In the genomic region with DNA sequence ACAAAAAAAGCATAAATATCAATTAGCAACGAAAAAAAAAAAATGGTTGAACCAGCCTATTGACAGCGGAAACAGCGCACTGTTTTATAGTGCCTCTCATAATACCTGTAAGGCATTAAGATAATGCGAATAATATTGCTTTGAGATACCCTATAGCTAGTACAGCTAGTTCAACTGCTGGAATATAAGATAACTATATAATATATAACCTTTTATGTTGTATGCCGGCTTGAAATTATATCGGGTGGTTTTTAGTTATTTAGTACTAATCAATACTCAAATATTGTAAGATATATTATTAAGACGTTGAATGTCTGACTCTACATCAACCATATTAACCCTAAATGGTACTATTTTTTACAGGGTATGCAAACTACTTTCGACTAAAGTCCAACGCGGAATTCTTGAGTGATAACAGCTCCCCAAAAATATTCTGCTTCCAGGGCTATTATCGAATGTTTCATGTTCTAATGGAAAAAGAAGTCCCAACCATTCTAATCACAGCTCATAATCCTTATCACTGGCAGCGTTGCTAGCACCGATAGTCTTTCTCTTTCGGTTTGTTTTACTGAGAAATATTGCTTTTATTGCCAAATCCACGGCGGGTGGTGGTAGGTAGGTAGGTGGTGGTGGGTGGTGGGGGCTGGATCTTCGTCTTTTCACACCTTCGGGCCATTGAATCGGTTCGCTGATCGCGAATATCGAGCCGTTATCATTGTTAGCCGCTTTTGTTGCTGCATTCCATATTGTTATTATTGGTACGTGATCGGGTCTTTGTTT, we compare ENCODE assay signal across 1 fruit fly cellular context.
TF ChIP-seq lines count a peak whose summit lies in the region.

No protein-coding gene starts in this region.

TF ChIP-seq in whole organism, embryonic, 481 proteins besides CTCF, POLR2A, EP300 and RAD21 (continued from another document):
- TF ChIP-seq Gsc (GFP tag; IDR thresholded peaks at IDR 0.05; lab: Robert Waterston, UW) (no peak), CG15601 (tag; optimal IDR thresholded peaks at IDR 0.05; lab: Kevin White, UChicago) (no peak), CG6254 (GFP tag; optimal IDR thresholded peaks at IDR 0.05; lab: Kevin White, UChicago) (no peak), sqz (GFP tag; optimal IDR thresholded peaks at IDR 0.05; lab: Kevin White, UChicago) (no peak), Dp (GFP tag; optimal IDR thresholded peaks at IDR 0.05; lab: Kevin White, UChicago) (no peak), CG12104 (GFP tag; optimal IDR thresholded peaks at IDR 0.05; lab: Kevin White, UChicago) (no peak), CG33213 (GFP tag; optimal IDR thresholded peaks at IDR 0.05; lab: Kevin White, UChicago) (no peak), emc (GFP tag; optimal IDR thresholded peaks at IDR 0.05; lab: Kevin White, UChicago) (peak; percentile 3), vfl (GFP tag; optimal IDR thresholded peaks at IDR 0.05; lab: Kevin White, UChicago) (no peak), B-H2 (GFP tag; optimal IDR thresholded peaks at IDR 0.05; lab: Kevin White, UChicago) (peak; percentile 78), CG8290 (GFP tag; optimal IDR thresholded peaks at IDR 0.05; lab: Kevin White, UChicago) (no peak), CG8290 (tag; optimal IDR thresholded peaks at IDR 0.05; lab: Kevin White, UChicago) (peak in 1 of 2 experiments; percentile 88), cas (GFP tag; IDR thresholded peaks at IDR 0.05; lab: Robert Waterston, UW) (peak; percentile 72), gsb-n (tag; optimal IDR thresholded peaks at IDR 0.05; lab: Kevin White, UChicago) (peak; percentile 2), CG2116 (GFP tag; optimal IDR thresholded peaks at IDR 0.05; lab: Kevin White, UChicago) (no peak), CG2120 (GFP tag; optimal IDR thresholded peaks at IDR 0.05; lab: Kevin White, UChicago) (peak; percentile 90), zen2 (GFP tag; IDR thresholded peaks at IDR 0.05; lab: Robert Waterston, UW; ENCODE audit: partially characterized antibody) (no peak), btn (GFP tag; optimal IDR thresholded peaks at IDR 0.05; lab: Kevin White, UChicago) (no peak), Dip3 (GFP tag; optimal IDR thresholded peaks at IDR 0.05; lab: Kevin White, UChicago) (peak; percentile 55), CHES-1-like (GFP tag; optimal IDR thresholded peaks at IDR 0.05; lab: Kevin White, UChicago) (no peak), shn (GFP tag; optimal IDR thresholded peaks at IDR 0.05; lab: Kevin White, UChicago) (no peak), Mrtf (GFP tag; IDR thresholded peaks at IDR 0.05; lab: Robert Waterston, UW) (peak; percentile 66; the same call in 1 of the 3 replicates), tll (GFP tag; optimal IDR thresholded peaks at IDR 0.05; lab: Kevin White, UChicago) (no peak), CG31224 (GFP tag; IDR thresholded peaks at IDR 0.05; lab: Robert Waterston, UW) (peak; percentile 72), BtbVII (GFP tag; optimal IDR thresholded peaks at IDR 0.05; lab: Kevin White, UChicago) (peak; percentile 66), CG8281 (tag; optimal IDR thresholded peaks at IDR 0.05; lab: Kevin White, UChicago) (no peak), odd (GFP tag; optimal IDR thresholded peaks at IDR 0.05; lab: Kevin White, UChicago) (peak; percentile 41), CG7963 (GFP tag; IDR thresholded peaks at IDR 0.05; lab: Robert Waterston, UW; ENCODE audit: partially characterized antibody) (no peak), CG17328 (GFP tag; IDR thresholded peaks at IDR 0.05; lab: Robert Waterston, UW) (peak; percentile 63), CG4707 (GFP tag; optimal IDR thresholded peaks at IDR 0.05; lab: Kevin White, UChicago) (no peak), CG10267 (tag; optimal IDR thresholded peaks at IDR 0.05; lab: Kevin White, UChicago) (peak; percentile 60), CG32772 (GFP tag; IDR thresholded peaks at IDR 0.05; lab: Robert Waterston, UW) (peak; percentile 49; the same call in 1 of the 2 replicates), Adf1 (GFP tag; IDR thresholded peaks at IDR 0.05; lab: Robert Waterston, UW) (peak; percentile 71), Med (GFP tag; lab: Kevin White, UChicago) (peak; percentile 91), org-1 (GFP tag; optimal IDR thresholded peaks at IDR 0.05; lab: Kevin White, UChicago) (peak; percentile 57), Dref (GFP tag; IDR thresholded peaks at IDR 0.05; lab: Robert Waterston, UW) (no peak), CG5245 (GFP tag; optimal IDR thresholded peaks at IDR 0.05; lab: Kevin White, UChicago) (no peak), CG7745 (tag; optimal IDR thresholded peaks at IDR 0.05; lab: Kevin White, UChicago) (no peak), nmo (GFP tag; optimal IDR thresholded peaks at IDR 0.05; lab: Kevin White, UChicago) (peak; percentile 73), CG15073 (GFP tag; optimal IDR thresholded peaks at IDR 0.05; lab: Kevin White, UChicago) (no peak), CG14014 (GFP tag; IDR thresholded peaks at IDR 0.05; lab: Robert Waterston, UW) (peak; percentile 90), ac (GFP tag; optimal IDR thresholded peaks at IDR 0.05; lab: Kevin White, UChicago) (no peak), CG17385 (GFP tag; optimal IDR thresholded peaks at IDR 0.05; lab: Kevin White, UChicago) (peak; percentile 79), C15 (GFP tag; IDR thresholded peaks at IDR 0.05; lab: Robert Waterston, UW) (peak; percentile 75; the same call in 2 of the 3 replicates), CG3726 (GFP tag; IDR thresholded peaks at IDR 0.05; lab: Robert Waterston, UW) (peak; percentile 51; the same call in 1 of the 3 replicates), Abd-B (GFP tag; optimal IDR thresholded peaks at IDR 0.05; lab: Kevin White, UChicago) (peak; percentile 74), caup (GFP tag; optimal IDR thresholded peaks at IDR 0.05; lab: Kevin White, UChicago; ENCODE audit: severe bottlenecking) (peak; percentile 78), oc (tag; optimal IDR thresholded peaks at IDR 0.05; lab: Kevin White, UChicago) (peak; percentile 48), Stat92E (GFP tag; optimal IDR thresholded peaks at IDR 0.05; lab: Kevin White, UChicago) (no peak), mirr (GFP tag; optimal IDR thresholded peaks at IDR 0.05; lab: Kevin White, UChicago) (peak; percentile 82), Atf3 (GFP tag; optimal IDR thresholded peaks at IDR 0.05; lab: Kevin White, UChicago) (no peak), Deaf1 (tag; optimal IDR thresholded peaks at IDR 0.05; lab: Kevin White, UChicago) (peak; percentile 88), CG18476 (GFP tag; optimal IDR thresholded peaks at IDR 0.05; lab: Kevin White, UChicago) (peak; percentile 71), Dad (GFP tag; optimal IDR thresholded peaks at IDR 0.05; lab: Kevin White, UChicago) (no peak), bigmax (GFP tag; optimal IDR thresholded peaks at IDR 0.05; lab: Kevin White, UChicago) (no peak), z (GFP tag; IDR thresholded peaks at IDR 0.05; lab: Robert Waterston, UW) (no peak), CG5953 (GFP tag; IDR thresholded peaks at IDR 0.05; lab: Robert Waterston, UW) (peak; percentile 51; the same call in 1 of the 2 replicates), Oaz (GFP tag; IDR thresholded peaks at IDR 0.05; lab: Robert Waterston, UW) (peak; percentile 42; the same call in 1 of the 2 replicates), lola (GFP tag; optimal IDR thresholded peaks at IDR 0.05; lab: Kevin White, UChicago) (peak in 1 of 3 experiments; percentile 32), CG6854 (GFP tag; optimal IDR thresholded peaks at IDR 0.05; lab: Kevin White, UChicago) (peak; percentile 75), br (optimal IDR thresholded peaks at IDR 0.05; lab: Kevin White, UChicago) (no peak), unc-4 (GFP tag; IDR thresholded peaks at IDR 0.05; lab: Robert Waterston, UW; ENCODE audit: partially characterized antibody) (no peak), Ptx1 (GFP tag; IDR thresholded peaks at IDR 0.05; lab: Robert Waterston, UW) (peak; percentile 87), mld (GFP tag; IDR thresholded peaks at IDR 0.05; lab: Robert Waterston, UW; ENCODE audit: partially characterized antibody) (no peak), hb (GFP tag; IDR thresholded peaks at IDR 0.05; lab: Robert Waterston, UW; ENCODE audit: partially characterized antibody) (no peak), Opbp (GFP tag; IDR thresholded peaks at IDR 0.05; lab: Robert Waterston, UW; ENCODE audit: partially characterized antibody) (no peak), CG10366 (GFP tag; IDR thresholded peaks at IDR 0.05; lab: Robert Waterston, UW) (peak; percentile 81), Lim3 (GFP tag; IDR thresholded peaks at IDR 0.05; lab: Robert Waterston, UW) (no peak)
